Fruit fly (Drosophila melanogaster) whole organism, embryonic: ENCODE results near the gene CG43678.

ENCODE experiments used
- Bgb ChIP-seq: fragments of 200-800 bp; sonication (Bioruptor generic); IDR thresholded peaks from 2 replicates; pipeline ENCODE4 v1.3.6; 2022; ENCODE audit warnings: missing biosample characterization, missing genetic modification characterization; ENCODE audit not compliant: partially characterized antibody
- CG11723 ChIP-seq: fragments of 200-800 bp; sonication (Bioruptor generic); optimal IDR thresholded peaks from 2 replicates; lab custom pipeline; 2017; ENCODE audit warnings: missing biosample characterization, mild to moderate bottlenecking, missing genetic modification characterization
- CG12219 ChIP-seq: fragments of 200-800 bp; sonication (Bioruptor generic); optimal IDR thresholded peaks from 3 replicates; lab custom pipeline; 2018; ENCODE audit warnings: missing biosample characterization, mild to moderate bottlenecking, missing genetic modification characterization
- CG13424 ChIP-seq: fragments of 200-800 bp; sonication (Bioruptor generic); optimal IDR thresholded peaks from 2 replicates; lab custom pipeline; 2019; ENCODE audit warnings: missing biosample characterization, mild to moderate bottlenecking, missing genetic modification characterization, moderate library complexity
- CG13775 ChIP-seq: fragments of 200-800 bp; sonication (Bioruptor generic); optimal IDR thresholded peaks from 3 replicates; lab custom pipeline; 2017; ENCODE audit warnings: missing biosample characterization, mild to moderate bottlenecking, missing genetic modification characterization
- CG18619 ChIP-seq: fragments of 200-800 bp; sonication (Bioruptor generic); optimal IDR thresholded peaks from 3 replicates; lab custom pipeline; 2017; ENCODE audit warnings: missing biosample characterization, mild to moderate bottlenecking, missing genetic modification characterization
- CG2129 ChIP-seq: fragments of 200-800 bp; sonication (Bioruptor generic); IDR thresholded peaks from 2 replicates; pipeline ENCODE4 v1.3.6; 2022; ENCODE audit warnings: missing biosample characterization, missing genetic modification characterization; ENCODE audit not compliant: partially characterized antibody
- CG30020 ChIP-seq: fragments of 200-800 bp; optimal IDR thresholded peaks from 2 replicates; lab custom pipeline; 2019; ENCODE audit warnings: missing biosample characterization, mild to moderate bottlenecking, missing genetic modification characterization, moderate library complexity
- CG32767 ChIP-seq: fragments of 200-800 bp; sonication (Bioruptor generic); IDR thresholded peaks from 2 replicates; pipeline ENCODE4 v1.3.6; 2022; ENCODE audit warnings: missing biosample characterization, missing genetic modification characterization
- CG4360 ChIP-seq: fragments of 200-800 bp; sonication (Bioruptor generic); IDR thresholded peaks from 2 replicates; pipeline ENCODE4 v1.3.6; 2022; ENCODE audit warnings: missing biosample characterization, missing genetic modification characterization
- CG4617 ChIP-seq: fragments of 200-800 bp; sonication (Bioruptor generic); optimal IDR thresholded peaks from 3 replicates; lab custom pipeline; 2016; ENCODE audit warnings: missing biosample characterization, missing genetic modification characterization, borderline replicate concordance
- CG5180 ChIP-seq: fragments of 200-800 bp; sonication (Bioruptor generic); optimal IDR thresholded peaks from 3 replicates; lab custom pipeline; 2017; ENCODE audit warnings: missing biosample characterization, missing genetic modification characterization, mild to moderate bottlenecking, moderate library complexity, missing genetic modification reagents
- CG6254 ChIP-seq: fragments of 200-800 bp; sonication (Bioruptor generic); optimal IDR thresholded peaks from 3 replicates; lab custom pipeline; 2017; ENCODE audit warnings: mild to moderate bottlenecking, missing biosample characterization, missing genetic modification reagents, missing genetic modification characterization
- CG6689 ChIP-seq: fragments of 200-800 bp; sonication (Bioruptor generic); IDR thresholded peaks from 2 replicates; pipeline ENCODE4 v1.3.6; 2022; ENCODE audit warnings: missing biosample characterization, missing genetic modification characterization
- CG7839 ChIP-seq: fragments of 200-800 bp; sonication (Bioruptor generic); optimal IDR thresholded peaks from 3 replicates; lab custom pipeline; 2018; ENCODE audit warnings: missing biosample characterization, mild to moderate bottlenecking, missing genetic modification characterization, moderate library complexity
- CG8765 ChIP-seq: fragments of 200-800 bp; sonication (Bioruptor generic); IDR thresholded peaks from 2 replicates; pipeline ENCODE4 v1.3.6; 2022; ENCODE audit warnings: missing biosample characterization, missing genetic modification characterization
- CG9609 ChIP-seq: fragments of 200-800 bp; sonication (Bioruptor generic); optimal IDR thresholded peaks from 3 replicates; lab custom pipeline; 2016; ENCODE audit warnings: missing biosample characterization, missing genetic modification characterization
- CG9797 ChIP-seq: fragments of 200-800 bp; sonication (Bioruptor generic); optimal IDR thresholded peaks from 3 replicates; lab custom pipeline; 2018; ENCODE audit warnings: missing biosample characterization, mild to moderate bottlenecking, missing genetic modification characterization
- D ChIP-seq, 2 experiments: fragments of 200-800 bp in 1 of 2; fragments of >200 bp in 1 of 2; sonication (Bioruptor generic) in 1 of 2; optimal IDR thresholded peaks; 2 replicates in 1 of 2; 3 replicates in 1 of 2; lab custom pipeline; 2017; ENCODE audit warnings: mild to moderate bottlenecking in 1 of 2, missing biosample characterization in 1 of 2, missing genetic modification characterization in 1 of 2, missing genetic modification reagents in 1 of 2
- Dip2 ChIP-seq: fragments of 200-800 bp; sonication (Bioruptor generic); IDR thresholded peaks from 2 replicates; pipeline ENCODE4 v1.3.6; 2022; ENCODE audit warnings: missing biosample characterization, missing genetic modification characterization
- Dref ChIP-seq: fragments of 200-800 bp; sonication (Bioruptor generic); IDR thresholded peaks from 2 replicates; pipeline ENCODE4 v1.3.6; 2022; ENCODE audit warnings: missing biosample characterization, missing genetic modification characterization
- HLH54F ChIP-seq: fragments of 200-800 bp; sonication (Bioruptor generic); optimal IDR thresholded peaks from 3 replicates; lab custom pipeline; 2016; ENCODE audit warnings: missing biosample characterization, missing genetic modification characterization
- Hr51 ChIP-seq, 2 experiments: fragments of 200-800 bp; sonication (Bioruptor generic); optimal IDR thresholded peaks; 2 replicates in 1 of 2; 3 replicates in 1 of 2; lab custom pipeline; 2016 to 2018; ENCODE audit warnings: missing biosample characterization in 2 of 2, missing genetic modification characterization in 2 of 2, mild to moderate bottlenecking in 1 of 2, moderate library complexity in 1 of 2
- Kr ChIP-seq: fragments of 200-800 bp; sonication (Bioruptor generic); optimal IDR thresholded peaks from 2 replicates; lab custom pipeline; 2017; ENCODE audit warnings: missing biosample characterization, mild to moderate bottlenecking, missing genetic modification characterization
- MBD-R2 ChIP-seq: fragments of 200-800 bp; sonication (Bioruptor generic); IDR thresholded peaks from 2 replicates; pipeline ENCODE4 v1.3.6; 2022; ENCODE audit warnings: missing biosample characterization, missing genetic modification characterization
- Meics ChIP-seq: fragments of 200-800 bp; sonication (Bioruptor generic); optimal IDR thresholded peaks from 2 replicates; lab custom pipeline; 2017; ENCODE audit warnings: missing biosample characterization, mild to moderate bottlenecking, missing genetic modification characterization
- Tbp ChIP-seq: fragments of >200 bp; optimal IDR thresholded peaks from 2 replicates; lab custom pipeline; 2018; ENCODE audit warnings: missing biosample characterization, missing genetic modification characterization
- YL-1 ChIP-seq: fragments of 200-800 bp; sonication (Bioruptor generic); optimal IDR thresholded peaks from 3 replicates; lab custom pipeline; 2017; ENCODE audit warnings: missing biosample characterization, mild to moderate bottlenecking, missing genetic modification characterization
- ab ChIP-seq: fragments of 200-800 bp; sonication (Bioruptor generic); optimal IDR thresholded peaks from 2 replicates; lab custom pipeline; 2016; ENCODE audit warnings: missing biosample characterization, missing genetic modification characterization
- az2 ChIP-seq: fragments of 200-800 bp; sonication (Bioruptor generic); optimal IDR thresholded peaks from 3 replicates; lab custom pipeline; 2016; ENCODE audit warnings: missing biosample characterization, missing genetic modification characterization
- chn ChIP-seq: fragments of 200-800 bp; sonication (Bioruptor generic); optimal IDR thresholded peaks from 2 replicates; lab custom pipeline; 2016; ENCODE audit warnings: missing biosample characterization, missing genetic modification characterization
- crc ChIP-seq: fragments of 200-800 bp; sonication (Bioruptor generic); optimal IDR thresholded peaks from 2 replicates; lab custom pipeline; 2016; ENCODE audit warnings: missing biosample characterization, missing genetic modification characterization
- dpn ChIP-seq, 2 experiments: fragments of 200-800 bp; sonication (Bioruptor generic); optimal IDR thresholded peaks; 3 replicates each; lab custom pipeline; 2016; ENCODE audit warnings: missing biosample characterization in 2 of 2, missing genetic modification characterization in 2 of 2
- grn ChIP-seq: fragments of 200-800 bp; sonication (Bioruptor generic); optimal IDR thresholded peaks from 3 replicates; lab custom pipeline; 2017; ENCODE audit warnings: missing biosample characterization, missing genetic modification characterization
- h ChIP-seq: fragments of >200 bp; optimal IDR thresholded peaks from 2 replicates; lab custom pipeline; 2017
- ham ChIP-seq: fragments of 200-800 bp; sonication (Bioruptor generic); IDR thresholded peaks from 2 replicates; pipeline ENCODE4 v1.3.6; 2022; ENCODE audit warnings: missing biosample characterization, missing genetic modification characterization
- hbn ChIP-seq: fragments of 200-800 bp; sonication (Bioruptor generic); IDR thresholded peaks from 2 replicates; pipeline ENCODE4 v1.3.6; 2022; ENCODE audit warnings: missing biosample characterization, missing genetic modification characterization; ENCODE audit not compliant: partially characterized antibody
- hkb ChIP-seq, 2 experiments: fragments of 200-800 bp in 1 of 2; fragments of >200 bp in 1 of 2; sonication (Bioruptor generic) in 1 of 2; IDR thresholded peaks in 1 of 2; optimal IDR thresholded peaks in 1 of 2; 2 replicates each; pipeline versions ENCODE4 v1.3.6 to Lab custom; 2017 to 2022; ENCODE audit warnings: missing biosample characterization in 1 of 2, missing genetic modification characterization in 1 of 2
- nau ChIP-seq: fragments of 200-800 bp; sonication (Bioruptor generic); optimal IDR thresholded peaks from 3 replicates; lab custom pipeline; 2017; ENCODE audit warnings: missing biosample characterization, mild to moderate bottlenecking, missing genetic modification characterization, missing genetic modification reagents
- pb ChIP-seq: fragments of 200-800 bp; sonication (Bioruptor generic); optimal IDR thresholded peaks from 3 replicates; lab custom pipeline; 2016; ENCODE audit warnings: missing biosample characterization, missing genetic modification characterization
- repo ChIP-seq: fragments of 200-800 bp; sonication (Bioruptor generic); optimal IDR thresholded peaks from 2 replicates; lab custom pipeline; 2016; ENCODE audit warnings: missing biosample characterization, missing genetic modification characterization
- sima ChIP-seq: fragments of 200-800 bp; sonication (Bioruptor generic); optimal IDR thresholded peaks from 2 replicates; lab custom pipeline; 2016; ENCODE audit warnings: missing biosample characterization, missing genetic modification characterization
- slou ChIP-seq: fragments of 200-800 bp; sonication (Bioruptor generic); optimal IDR thresholded peaks from 3 replicates; lab custom pipeline; 2016; ENCODE audit warnings: missing biosample characterization, missing genetic modification characterization
- slp2 ChIP-seq: fragments of 200-800 bp; sonication (Bioruptor generic); optimal IDR thresholded peaks from 2 replicates; lab custom pipeline; 2016; ENCODE audit warnings: missing biosample characterization, missing genetic modification characterization
- stc ChIP-seq: fragments of 200-800 bp; sonication (Bioruptor generic); IDR thresholded peaks from 2 replicates; pipeline ENCODE4 v1.3.6; 2022; ENCODE audit warnings: missing biosample characterization, missing genetic modification characterization
- tll ChIP-seq, 2 experiments: fragments of 200-800 bp in 1 of 2; fragments of >200 bp in 1 of 2; sonication (Bioruptor generic) in 1 of 2; optimal IDR thresholded peaks; 2 replicates each; lab custom pipeline; 2017 to 2019; ENCODE audit warnings: missing biosample characterization in 2 of 2, missing genetic modification characterization in 2 of 2, mild to moderate bottlenecking in 1 of 2, moderate library complexity in 1 of 2
- twi ChIP-seq: fragments of 200-800 bp; optimal IDR thresholded peaks from 2 replicates; lab custom pipeline; 2019; ENCODE audit warnings: missing biosample characterization, mild to moderate bottlenecking, missing genetic modification characterization, moderate library complexity
- vnd ChIP-seq: fragments of 200-800 bp; sonication (Bioruptor generic); IDR thresholded peaks from 3 replicates; pipeline ENCODE4 v1.3.6; 2022; ENCODE audit warnings: missing biosample characterization, missing genetic modification characterization; ENCODE audit not compliant: partially characterized antibody

CG43678 gene

dm6 chr3L:15013957-15014692 lies 35.2 kb downstream of the CG43678 start, which contains the start of gene Reck (continued):
- TF ChIP-seq CG5180 (GFP tag; lab: Kevin White, UChicago) (peak; percentile 72), CG18619 (GFP tag; lab: Kevin White, UChicago) (peak; percentile 75), Dip2 (GFP tag; lab: Robert Waterston, UW) (no peak), pb (GFP tag; lab: Kevin White, UChicago) (no peak), CG13775 (GFP tag; lab: Kevin White, UChicago) (peak; percentile 79), h (lab: Kevin White, UChicago) (no peak), tll (GFP tag; optimal IDR thresholded peaks at IDR 0.05; lab: Kevin White, UChicago) (no peak), ab (GFP tag; lab: Kevin White, UChicago) (no peak), YL-1 (GFP tag; lab: Kevin White, UChicago) (no peak), crc (GFP tag; lab: Kevin White, UChicago) (peak; percentile 13), CG32767 (GFP tag; lab: Robert Waterston, UW) (0 out of 2 replicates have a peak, but pooled peaks have one; percentile 19), ham (GFP tag; lab: Robert Waterston, UW) (no peak), slp2 (peak; percentile 35), MBD-R2 (GFP tag; lab: Robert Waterston, UW) (no peak; the same call in 1 of the 2 replicates), az2 (GFP tag; lab: Kevin White, UChicago) (peak; percentile 89), hbn (GFP tag; lab: Robert Waterston, UW) (no peak), CG6254 (GFP tag; lab: Kevin White, UChicago) (peak; percentile 90), Meics (GFP tag; lab: Kevin White, UChicago) (peak; percentile 83), vnd (GFP tag; lab: Robert Waterston, UW) (no peak), CG13424 (peak; percentile 81), chn (GFP tag; lab: Kevin White, UChicago) (peak; percentile 38), dpn (GFP tag; optimal IDR thresholded peaks at IDR 0.05; lab: Kevin White, UChicago) (peak; percentile 33 to 82), CG9797 (GFP tag; lab: Kevin White, UChicago) (peak; percentile 26), hkb (optimal IDR thresholded peaks at IDR 0.05; lab: Kevin White, UChicago) (no peak), hkb (GFP tag; IDR thresholded peaks at IDR 0.05; lab: Robert Waterston, UW) (peak; percentile 95), HLH54F (peak; percentile 7), Tbp (GFP tag; lab: Kevin White, UChicago) (no peak), CG6689 (GFP tag; lab: Robert Waterston, UW) (no peak), CG4617 (GFP tag; lab: Kevin White, UChicago) (peak; percentile 1), CG30020 (tag; lab: Kevin White, UChicago) (no peak), Kr (GFP tag; lab: Kevin White, UChicago) (no peak), twi (tag; lab: Kevin White, UChicago) (peak; percentile 41), CG9609 (GFP tag; lab: Kevin White, UChicago) (peak; percentile 46), slou (GFP tag; lab: Kevin White, UChicago) (peak; percentile 35), repo (GFP tag; lab: Kevin White, UChicago) (peak; percentile 6), sima (GFP tag; lab: Kevin White, UChicago) (no peak), CG8765 (GFP tag; lab: Robert Waterston, UW) (peak; percentile 70), CG11723 (GFP tag; lab: Kevin White, UChicago) (peak; percentile 50), CG7839 (tag; lab: Kevin White, UChicago) (peak; percentile 83), Hr51 (GFP tag; optimal IDR thresholded peaks at IDR 0.05; lab: Kevin White, UChicago) (peak; percentile 48 to 90), CG2129 (GFP tag; lab: Robert Waterston, UW) (no peak), Bgb (GFP tag; lab: Robert Waterston, UW) (no peak), CG12219 (GFP tag; lab: Kevin White, UChicago) (peak; percentile 72), stc (GFP tag; lab: Robert Waterston, UW) (peak; percentile 85), nau (GFP tag; lab: Kevin White, UChicago) (peak; percentile 73), CG4360 (peak; percentile 43; the same call in 1 of the 2 replicates), Dref (GFP tag; lab: Robert Waterston, UW) (no peak), grn (GFP tag; lab: Kevin White, UChicago) (peak; percentile 35), D (optimal IDR thresholded peaks at IDR 0.05; lab: Kevin White, UChicago) (no peak), D (GFP tag; optimal IDR thresholded peaks at IDR 0.05; lab: Kevin White, UChicago) (peak; percentile 86)
